Worm (Caenorhabditis elegans): Measurements from ENCODE around the gene irld-1.

ce11 chrV:4298579-4298978 lies 38.0 kb upstream of the irld-1 start, which contains the start of gene ZC132.11:
- TF ChIP-seq tbx-2 (tag; optimal IDR thresholded peaks at IDR 0.05) (no peak), elt-3 (tag; optimal IDR thresholded peaks at IDR 0.05) (no peak), nhr-11 (tag; optimal IDR thresholded peaks at IDR 0.05) (no peak), jun-1 (tag; optimal IDR thresholded peaks at IDR 0.05) (no peak), nhr-71 (tag; optimal IDR thresholded peaks at IDR 0.05) (no peak), zag-1 (tag; optimal IDR thresholded peaks at IDR 0.05) (no peak), ceh-90 (tag; optimal IDR thresholded peaks at IDR 0.05) (no peak), swsn-7 (tag; optimal IDR thresholded peaks at IDR 0.05) (no peak), nhr-77 (tag; optimal IDR thresholded peaks at IDR 0.05) (no peak), C16A3.4 (tag; optimal IDR thresholded peaks at IDR 0.05) (no peak), mdl-1 (tag; optimal IDR thresholded peaks at IDR 0.05) (no peak)
